Worm (Caenorhabditis elegans): Measurements from ENCODE around the gene nhr-6.

Gene nhr-6

DNA sequence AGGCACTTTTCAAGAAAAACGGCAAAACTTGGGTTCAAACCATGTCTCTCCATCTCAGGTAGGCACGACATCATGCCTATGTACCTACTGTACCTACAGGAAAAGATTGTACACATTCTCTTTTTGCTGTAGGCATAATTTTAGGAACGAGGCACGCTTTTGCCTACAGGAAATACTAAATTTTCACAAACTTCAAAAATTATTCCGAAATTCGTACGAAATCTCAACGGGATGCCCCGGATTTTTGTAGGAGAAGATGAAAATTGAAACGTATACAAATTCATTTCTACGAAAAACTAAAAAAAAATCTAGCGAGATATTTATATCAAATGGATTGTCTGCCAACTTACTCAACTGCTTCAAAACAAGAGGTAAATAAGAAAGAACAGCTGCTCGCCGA lies 25.4 kb upstream of the nhr-6 start, which contains the start of gene C54C6.11 (continued):
- TF ChIP-seq lsy-27 (tag; optimal IDR thresholded peaks at IDR 0.05; ENCODE audit: borderline replicate concordance, insufficient read depth) (no peak), mxl-1 (tag; optimal IDR thresholded peaks at IDR 0.05) (no peak), mes-4 (tag; optimal IDR thresholded peaks at IDR 0.05) (no peak), zfh-2 (GFP tag; conservative IDR thresholded peaks at IDR 0.05) (no peak)

DNA sequence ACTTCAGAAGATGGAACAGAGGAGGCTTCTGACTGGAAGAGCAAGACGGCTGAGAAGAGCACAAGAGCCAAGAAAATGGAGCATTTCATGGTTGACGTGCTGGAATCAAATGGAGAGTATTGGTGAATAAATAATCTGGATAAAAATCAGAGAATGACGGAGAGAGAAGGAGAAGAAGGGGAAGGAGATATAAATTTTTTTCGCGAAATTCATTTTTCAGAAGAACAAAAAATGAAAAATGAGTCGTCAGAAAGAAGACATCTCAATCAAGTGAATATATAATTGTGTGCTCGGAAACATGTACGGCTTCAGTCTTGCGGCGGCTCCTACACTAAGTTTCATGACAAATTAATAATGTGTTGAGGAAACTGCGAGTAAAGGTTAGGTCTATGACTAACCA lies 23.6 kb upstream of the nhr-6 start, which contains the start of gene C54C6.5:
Gene C54C6.5 (minus strand): TSS at position 101 of the 400 bp plus-strand sequence.
- no peak for TF ChIP-seq let-526 (GFP tag; IDR thresholded peaks at IDR 0.05)
- TF ChIP-seq snpc-1.3 (tag; optimal IDR thresholded peaks at IDR 0.05; ENCODE audit: insufficient read depth) = no peak
- no peak for TF ChIP-seq F10E7.11 (tag; optimal IDR thresholded peaks at IDR 0.05)
- TF ChIP-seq ztf-18 (tag; optimal IDR thresholded peaks at IDR 0.05) = no peak
- no peak for TF ChIP-seq B0336.3 (GFP tag; IDR thresholded peaks at IDR 0.05)
- TF ChIP-seq attf-6 (GFP tag; IDR thresholded peaks at IDR 0.05) = no peak
- no peak for TF ChIP-seq rec-8 (tag; optimal IDR thresholded peaks at IDR 0.05)
- no peak for TF ChIP-seq T26A5.8 (tag; optimal IDR thresholded peaks at IDR 0.05)
- TF ChIP-seq hlh-26 (GFP tag; conservative IDR thresholded peaks at IDR 0.05) = no peak
- no peak for TF ChIP-seq nfyb-1 (GFP tag; IDR thresholded peaks at IDR 0.05)
- TF ChIP-seq lir-1 (GFP tag; conservative IDR thresholded peaks at IDR 0.05) = no peak
- TF ChIP-seq rcor-1 (GFP tag; IDR thresholded peaks at IDR 0.05) = no peak
- TF ChIP-seq nfya-2 (GFP tag; IDR thresholded peaks at IDR 0.05) = no peak
- TF ChIP-seq atf-7 (tag; optimal IDR thresholded peaks at IDR 0.05) = no peak
- no peak for TF ChIP-seq D2030.7 (GFP tag; IDR thresholded peaks at IDR 0.05)
- no peak for TF ChIP-seq F55B11.4 (tag; optimal IDR thresholded peaks at IDR 0.05; ENCODE audit: borderline replicate concordance, insufficient read depth)
- no peak for TF ChIP-seq egl-44 (GFP tag; IDR thresholded peaks at IDR 0.05)
- no peak for TF ChIP-seq C06A6.2 (GFP tag; conservative IDR thresholded peaks at IDR 0.05)

DNA sequence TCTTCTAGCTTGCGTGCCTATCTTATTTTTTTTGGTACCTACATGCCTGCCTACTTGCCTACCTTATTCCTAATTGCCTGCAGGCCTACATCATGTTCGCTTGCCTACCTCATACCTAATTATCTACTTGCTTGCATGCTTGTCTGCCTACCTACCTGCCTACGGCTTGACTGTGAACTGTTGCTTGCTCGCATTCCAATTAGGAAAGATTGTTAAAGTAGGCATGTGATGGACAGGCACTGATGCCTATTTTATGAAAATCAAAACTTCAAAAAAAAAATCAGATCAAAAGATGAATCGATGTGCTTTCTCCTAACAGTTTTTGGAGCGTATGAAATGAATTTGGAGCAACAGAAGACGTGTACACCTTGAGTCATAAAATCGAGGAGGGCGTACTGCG lies 23.0 kb upstream of the nhr-6 start:
- no peak for TF ChIP-seq efl-1 (GFP tag; optimal IDR thresholded peaks at IDR 0.05)

DNA sequence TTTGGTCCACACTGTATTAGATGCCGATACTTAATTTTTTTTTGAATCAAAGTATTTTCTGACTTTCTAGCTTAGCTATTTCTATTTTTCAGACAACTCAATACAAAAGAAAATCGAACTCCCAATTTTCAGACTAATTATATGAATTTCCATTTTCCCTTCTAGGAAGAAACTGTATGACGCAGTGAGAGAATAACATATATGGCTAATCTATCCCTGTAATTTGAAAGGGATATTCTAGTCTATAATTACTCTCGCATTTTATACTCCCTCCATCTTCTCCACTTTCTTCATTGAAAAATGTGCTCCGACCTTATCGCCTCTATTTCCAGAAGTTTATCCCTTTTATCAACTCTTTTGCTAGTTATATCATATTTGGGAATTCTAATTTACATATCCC lies 20.0 kb upstream of the nhr-6 start, which contains the start of gene C54C6.4:
Gene C54C6.4 (plus strand): TSS at position 301 of the 400 bp plus-strand sequence.
- TF ChIP-seq ceh-100 (GFP tag; IDR thresholded peaks at IDR 0.05) (no peak), tbx-9 (tag; optimal IDR thresholded peaks at IDR 0.05; ENCODE audit: borderline replicate concordance) (no peak), hlh-12 (tag; optimal IDR thresholded peaks at IDR 0.05) (no peak), snpc-4 (GFP tag; optimal IDR thresholded peaks at IDR 0.05) (no peak), snpc-4 (tag; optimal IDR thresholded peaks at IDR 0.05) (no peak), gei-17 (GFP tag; optimal IDR thresholded peaks at IDR 0.05) (no peak), nfya-1 (tag; optimal IDR thresholded peaks at IDR 0.05; ENCODE audit: borderline replicate concordance, insufficient read depth) (no peak), pha-4 (tag; optimal IDR thresholded peaks at IDR 0.05) (no peak), let-526 (GFP tag; IDR thresholded peaks at IDR 0.05) (no peak), madf-6 (GFP tag; IDR thresholded peaks at IDR 0.05) (no peak), snpc-1.3 (tag; optimal IDR thresholded peaks at IDR 0.05; ENCODE audit: insufficient read depth) (no peak), lin-54 (GFP tag; optimal IDR thresholded peaks at IDR 0.05) (no peak), nhr-120 (GFP tag; IDR thresholded peaks at IDR 0.05) (no peak), K11D2.4 (GFP tag; IDR thresholded peaks at IDR 0.05) (no peak), ztf-26 (tag; optimal IDR thresholded peaks at IDR 0.05) (no peak), ets-4 (GFP tag; optimal IDR thresholded peaks at IDR 0.05) (no peak), B0019.2 (GFP tag; conservative IDR thresholded peaks at IDR 0.05) (no peak), athp-1 (tag; optimal IDR thresholded peaks at IDR 0.05) (no peak), dpl-1 (GFP tag; optimal IDR thresholded peaks at IDR 0.05) (no peak)

Data from whole organism, young adult.